Worm (Caenorhabditis elegans) whole organism, late embryonic: ENCODE data around the gene saps-1.

Experiments used
- ahr-1 ChIP-seq: sonication (generic microtip); optimal IDR thresholded peaks from 2 replicates; lab custom pipeline; 2016; ENCODE audit warnings: missing genetic modification characterization, missing compliant biosample characterization
- ama-1 ChIP-seq: fragments of 150-350 bp; optimal IDR thresholded peaks from 2 replicates; lab custom pipeline; 2014
- ceh-18 ChIP-seq: sonication (generic microtip); optimal IDR thresholded peaks from 2 replicates; lab custom pipeline; 2016; ENCODE audit warnings: missing genetic modification characterization, missing compliant biosample characterization
- dve-1 ChIP-seq: sonication (generic microtip); optimal IDR thresholded peaks from 2 replicates; lab custom pipeline; 2017; ENCODE audit warnings: antibody characterized with exemption, mild to moderate bottlenecking, missing genetic modification characterization, missing compliant biosample characterization
- elt-2 ChIP-seq: sonication (generic microtip); optimal IDR thresholded peaks from 2 replicates; lab custom pipeline; 2016; ENCODE audit warnings: missing genetic modification reagents, missing genetic modification characterization, missing compliant biosample characterization
- fkh-6 ChIP-seq: sonication (generic microtip); optimal IDR thresholded peaks from 2 replicates; lab custom pipeline; 2016; ENCODE audit warnings: missing genetic modification characterization, missing compliant biosample characterization
- hlh-13 ChIP-seq: fragments of 200-800 bp; sonication (Bioruptor generic); optimal IDR thresholded peaks from 2 replicates; lab custom pipeline; 2018; ENCODE audit warnings: mild to moderate bottlenecking, missing genetic modification characterization, missing compliant biosample characterization
- nhr-11 ChIP-seq: fragments of 150-350 bp; optimal IDR thresholded peaks from 2 replicates; lab custom pipeline; 2014; ENCODE audit warnings: missing biosample characterization, missing genetic modification characterization

ce11 chrII:11281177-11281576, 16.3 kb upstream of the saps-1 start:
- no peak for TF ChIP-seq hlh-13 (GFP tag; lab: Kevin White, UChicago)
- TF ChIP-seq dve-1, result no peak
- no peak for TF ChIP-seq fkh-6
- no peak for TF ChIP-seq ahr-1
- TF ChIP-seq nhr-11 (tag; lab: Kevin White, UChicago), result no peak
- TF ChIP-seq ama-1, result no peak
- TF ChIP-seq elt-2 (tag; lab: Kevin White, UChicago), result no peak
- no peak for TF ChIP-seq ceh-18 (tag; lab: Kevin White, UChicago)
